Worm (Caenorhabditis elegans) whole organism, late embryonic: ENCODE results near the gene T28F12.1.

ENCODE experiments used
- ceh-31 ChIP-seq: sonication (generic microtip); optimal IDR thresholded peaks from 2 replicates; lab custom pipeline; 2016; ENCODE audit warnings: missing genetic modification characterization, missing compliant biosample characterization
- odd-2 ChIP-seq: sonication (generic microtip); optimal IDR thresholded peaks from 2 replicates; lab custom pipeline; 2017; ENCODE audit warnings: antibody characterized with exemption, mild to moderate bottlenecking, missing genetic modification characterization, missing compliant biosample characterization

ce11 chrV:4499156-4499808 lies 13.6 kb upstream of the T28F12.1 start:
- TF ChIP-seq odd-2 (no peak), ceh-31 (tag; lab: Kevin White, UChicago) (peak; percentile 12)
